Fruit fly (Drosophila melanogaster) whole organism, embryonic: ENCODE data around the gene TTLL4B.

Experiments used
- BEAF-32 ChIP-seq: fragments of 200-800 bp; sonication (Bioruptor generic); optimal IDR thresholded peaks from 3 replicates; lab custom pipeline; 2017; ENCODE audit warnings: missing biosample characterization, missing genetic modification characterization, mild to moderate bottlenecking, moderate library complexity, missing genetic modification reagents
- CG10321 ChIP-seq: fragments of 200-800 bp; sonication (Bioruptor generic); IDR thresholded peaks from 2 replicates; pipeline ENCODE4 v1.3.6; 2022; ENCODE audit warnings: missing biosample characterization, missing genetic modification characterization
- CG10543 ChIP-seq: fragments of 200-800 bp; sonication (Bioruptor generic); optimal IDR thresholded peaks from 3 replicates; lab custom pipeline; 2017; ENCODE audit warnings: missing biosample characterization, mild to moderate bottlenecking, missing genetic modification characterization, moderate library complexity
- CG12219 ChIP-seq: fragments of 200-800 bp; sonication (Bioruptor generic); optimal IDR thresholded peaks from 3 replicates; lab custom pipeline; 2018; ENCODE audit warnings: missing biosample characterization, mild to moderate bottlenecking, missing genetic modification characterization
- CG15073 ChIP-seq: fragments of 200-800 bp; sonication (Bioruptor generic); optimal IDR thresholded peaks from 2 replicates; lab custom pipeline; 2016; ENCODE audit warnings: missing biosample characterization, missing genetic modification characterization
- CG15269 ChIP-seq: fragments of 200-800 bp; sonication (Bioruptor generic); optimal IDR thresholded peaks from 2 replicates; lab custom pipeline; 2018; ENCODE audit warnings: missing biosample characterization, mild to moderate bottlenecking, missing genetic modification characterization, moderate library complexity
- CG1602 ChIP-seq: fragments of 200-800 bp; sonication (Bioruptor generic); optimal IDR thresholded peaks from 3 replicates; lab custom pipeline; 2016; ENCODE audit warnings: missing biosample characterization, missing genetic modification characterization
- CG16863 ChIP-seq: fragments of 200-800 bp; sonication (Bioruptor generic); optimal IDR thresholded peaks from 3 replicates; lab custom pipeline; 2016; ENCODE audit warnings: missing biosample characterization, missing genetic modification characterization
- CG17328 ChIP-seq: fragments of 200-800 bp; sonication (Bioruptor generic); IDR thresholded peaks from 2 replicates; pipeline ENCODE4 v1.3.6; 2022; ENCODE audit warnings: missing biosample characterization, missing genetic modification characterization
- CG2120 ChIP-seq: fragments of 200-800 bp; sonication (Bioruptor generic); optimal IDR thresholded peaks from 3 replicates; lab custom pipeline; 2016; ENCODE audit warnings: missing biosample characterization, missing genetic modification characterization
- CG2199 ChIP-seq: fragments of 200-800 bp; sonication (Bioruptor generic); IDR thresholded peaks from 3 replicates; pipeline ENCODE4 v1.3.6; 2022; ENCODE audit warnings: missing biosample characterization, missing genetic modification characterization
- CG2202 ChIP-seq: fragments of 200-800 bp; sonication (Bioruptor generic); optimal IDR thresholded peaks from 2 replicates; lab custom pipeline; 2018; ENCODE audit warnings: missing biosample characterization, mild to moderate bottlenecking, missing genetic modification characterization
- CG2678 ChIP-seq: fragments of 200-800 bp; sonication (Bioruptor generic); optimal IDR thresholded peaks from 3 replicates; lab custom pipeline; 2019; ENCODE audit warnings: missing biosample characterization, mild to moderate bottlenecking, missing genetic modification characterization, moderate library complexity
- CG2712 ChIP-seq: fragments of 200-800 bp; optimal IDR thresholded peaks from 3 replicates; lab custom pipeline; 2019; ENCODE audit warnings: missing biosample characterization, mild to moderate bottlenecking, missing genetic modification characterization, moderate library complexity
- CG30403 ChIP-seq: fragments of 200-800 bp; sonication (Bioruptor generic); optimal IDR thresholded peaks from 3 replicates; lab custom pipeline; 2016; ENCODE audit warnings: missing biosample characterization, missing genetic modification characterization
- CG33557 ChIP-seq: fragments of 200-800 bp; sonication (Bioruptor generic); optimal IDR thresholded peaks from 2 replicates; lab custom pipeline; 2019; ENCODE audit warnings: missing biosample characterization, mild to moderate bottlenecking, missing genetic modification characterization, moderate library complexity
- CG3838 ChIP-seq: fragments of 200-800 bp; sonication (Bioruptor generic); optimal IDR thresholded peaks from 3 replicates; lab custom pipeline; 2016; ENCODE audit warnings: missing biosample characterization, missing genetic modification characterization
- CG4424 ChIP-seq: fragments of 200-800 bp; sonication (Bioruptor generic); optimal IDR thresholded peaks from 3 replicates; lab custom pipeline; 2016; ENCODE audit warnings: missing biosample characterization, missing genetic modification characterization
- CG4707 ChIP-seq: fragments of 200-800 bp; sonication (Bioruptor generic); optimal IDR thresholded peaks from 2 replicates; lab custom pipeline; 2018; ENCODE audit warnings: missing biosample characterization, mild to moderate bottlenecking, missing genetic modification characterization, moderate library complexity
- CG7556 ChIP-seq: fragments of 200-800 bp; sonication (Bioruptor generic); optimal IDR thresholded peaks from 2 replicates; lab custom pipeline; 2017; ENCODE audit warnings: missing biosample characterization, mild to moderate bottlenecking, missing genetic modification characterization
- CG8089 ChIP-seq: fragments of 200-800 bp; sonication (Bioruptor generic); optimal IDR thresholded peaks from 3 replicates; lab custom pipeline; 2016; ENCODE audit warnings: missing biosample characterization, missing genetic modification characterization
- CG9817 ChIP-seq: fragments of 200-800 bp; sonication (Bioruptor generic); optimal IDR thresholded peaks from 2 replicates; lab custom pipeline; 2018; ENCODE audit warnings: missing biosample characterization, mild to moderate bottlenecking, missing genetic modification characterization, moderate library complexity
- Dad ChIP-seq: fragments of 200-800 bp; sonication (Bioruptor generic); optimal IDR thresholded peaks from 3 replicates; lab custom pipeline; 2016; ENCODE audit warnings: missing biosample characterization, missing genetic modification characterization
- Dfd ChIP-seq, 2 experiments: fragments of >200 bp; optimal IDR thresholded peaks; 2 replicates each; lab custom pipeline; 2017; ENCODE audit warnings: missing biosample characterization in 2 of 2, missing genetic modification characterization in 2 of 2
- Ets65A ChIP-seq: fragments of 200-800 bp; sonication (Bioruptor generic); peaks from one replicate; lab custom pipeline; 2016; ENCODE audit warnings: missing biosample characterization, missing genetic modification characterization
- Hr39 ChIP-seq: fragments of >200 bp; optimal IDR thresholded peaks from 2 replicates; lab custom pipeline; 2017
- Mad ChIP-seq: fragments of 200-800 bp; sonication (Bioruptor generic); optimal IDR thresholded peaks from 2 replicates; lab custom pipeline; 2016; ENCODE audit warnings: missing biosample characterization, missing genetic modification characterization
- NK7.1 ChIP-seq: fragments of 200-800 bp; sonication (Bioruptor generic); optimal IDR thresholded peaks from 3 replicates; lab custom pipeline; 2016; ENCODE audit warnings: missing biosample characterization, missing genetic modification characterization
- Nf-YA ChIP-seq: fragments of 200-800 bp; sonication (Bioruptor generic); IDR thresholded peaks from 2 replicates; pipeline ENCODE4 v1.3.6; 2022; ENCODE audit warnings: missing biosample characterization, missing genetic modification characterization
- Nf-YC ChIP-seq: fragments of 200-800 bp; optimal IDR thresholded peaks from 3 replicates; lab custom pipeline; 2019; ENCODE audit warnings: missing biosample characterization, mild to moderate bottlenecking, missing genetic modification characterization, moderate library complexity
- Opbp ChIP-seq: fragments of 200-800 bp; sonication (Bioruptor generic); IDR thresholded peaks from 3 replicates; pipeline ENCODE4 v1.3.6; 2022; ENCODE audit warnings: missing biosample characterization, missing genetic modification characterization; ENCODE audit not compliant: partially characterized antibody
- Pdp1 ChIP-seq, 2 experiments: fragments of 200-800 bp; sonication (Bioruptor generic); optimal IDR thresholded peaks; 3 replicates each; lab custom pipeline; 2016; ENCODE audit warnings: missing biosample characterization in 2 of 2, missing genetic modification characterization in 2 of 2, mild to moderate bottlenecking in 1 of 2, moderate library complexity in 1 of 2
- Sox102F ChIP-seq: fragments of 200-800 bp; sonication (Bioruptor generic); optimal IDR thresholded peaks from 2 replicates; lab custom pipeline; 2018; ENCODE audit warnings: missing biosample characterization, mild to moderate bottlenecking, missing genetic modification characterization, moderate library complexity
- Spps ChIP-seq: fragments of 200-800 bp; sonication (Bioruptor generic); optimal IDR thresholded peaks from 2 replicates; lab custom pipeline; 2018; ENCODE audit warnings: missing biosample characterization, mild to moderate bottlenecking, missing genetic modification characterization
- bowl ChIP-seq: fragments of 200-800 bp; sonication (Bioruptor generic); IDR thresholded peaks from 2 replicates; pipeline ENCODE4 v1.3.6; 2022; ENCODE audit warnings: missing biosample characterization, missing genetic modification characterization
- chm ChIP-seq: fragments of 200-800 bp; sonication (Bioruptor generic); IDR thresholded peaks from 2 replicates; pipeline ENCODE4 v1.3.6; 2022; ENCODE audit warnings: missing biosample characterization, missing genetic modification characterization
- dati ChIP-seq: fragments of 200-800 bp; sonication (Bioruptor generic); IDR thresholded peaks from 2 replicates; pipeline ENCODE4 v1.3.6; 2022; ENCODE audit warnings: missing biosample characterization, missing genetic modification characterization
- disco-r ChIP-seq: fragments of 200-800 bp; sonication (Bioruptor generic); optimal IDR thresholded peaks from 2 replicates; lab custom pipeline; 2016; ENCODE audit warnings: missing biosample characterization, missing genetic modification characterization
- dpn ChIP-seq, 2 experiments: fragments of 200-800 bp; sonication (Bioruptor generic); optimal IDR thresholded peaks; 3 replicates each; lab custom pipeline; 2016; ENCODE audit warnings: missing biosample characterization in 2 of 2, missing genetic modification characterization in 2 of 2
- fu2 ChIP-seq: fragments of 200-800 bp; sonication (Bioruptor generic); optimal IDR thresholded peaks from 2 replicates; lab custom pipeline; 2016; ENCODE audit warnings: missing biosample characterization, missing genetic modification characterization
- hkb ChIP-seq, 2 experiments: fragments of 200-800 bp in 1 of 2; fragments of >200 bp in 1 of 2; sonication (Bioruptor generic) in 1 of 2; IDR thresholded peaks in 1 of 2; optimal IDR thresholded peaks in 1 of 2; 2 replicates each; pipeline versions ENCODE4 v1.3.6 to Lab custom; 2017 to 2022; ENCODE audit warnings: missing biosample characterization in 1 of 2, missing genetic modification characterization in 1 of 2
- hth ChIP-seq: fragments of >200 bp; optimal IDR thresholded peaks from 2 replicates; lab custom pipeline; 2017; ENCODE audit warnings: inconsistent platforms
- lov ChIP-seq, 2 experiments: fragments of 200-800 bp in 1 of 2; fragments of >200 bp in 1 of 2; sonication (Bioruptor generic) in 1 of 2; IDR thresholded peaks in 1 of 2; optimal IDR thresholded peaks in 1 of 2; 2 replicates in 1 of 2; 3 replicates in 1 of 2; pipeline versions ENCODE4 v1.3.6 to Lab custom; 2017 to 2022; ENCODE audit warnings: missing biosample characterization in 1 of 2, missing genetic modification characterization in 1 of 2
- nmo ChIP-seq: fragments of 200-800 bp; sonication (Bioruptor generic); optimal IDR thresholded peaks from 2 replicates; lab custom pipeline; 2018; ENCODE audit warnings: missing biosample characterization, mild to moderate bottlenecking, missing genetic modification characterization, moderate library complexity
- onecut ChIP-seq: fragments of 200-800 bp; sonication (Bioruptor generic); IDR thresholded peaks from 2 replicates; pipeline ENCODE4 v1.3.6; 2022; ENCODE audit warnings: missing biosample characterization, missing genetic modification characterization
- peb ChIP-seq: fragments of 200-800 bp; sonication (Bioruptor generic); IDR thresholded peaks from 2 replicates; pipeline ENCODE4 v1.3.6; 2022; ENCODE audit warnings: missing biosample characterization, missing genetic modification characterization
- stwl ChIP-seq: fragments of 200-800 bp; sonication (Bioruptor generic); optimal IDR thresholded peaks from 3 replicates; lab custom pipeline; 2018; ENCODE audit warnings: missing biosample characterization, mild to moderate bottlenecking, missing genetic modification characterization, moderate library complexity
- sug ChIP-seq: fragments of 200-800 bp; optimal IDR thresholded peaks from 2 replicates; lab custom pipeline; 2019; ENCODE audit warnings: missing biosample characterization, mild to moderate bottlenecking, missing genetic modification characterization, moderate library complexity
- ttk ChIP-seq: fragments of 200-800 bp; sonication (Bioruptor generic); IDR thresholded peaks from 2 replicates; pipeline ENCODE4 v2.1.2; 2022; ENCODE audit warnings: missing biosample characterization, missing genetic modification characterization

TTLL4B gene

DNA sequence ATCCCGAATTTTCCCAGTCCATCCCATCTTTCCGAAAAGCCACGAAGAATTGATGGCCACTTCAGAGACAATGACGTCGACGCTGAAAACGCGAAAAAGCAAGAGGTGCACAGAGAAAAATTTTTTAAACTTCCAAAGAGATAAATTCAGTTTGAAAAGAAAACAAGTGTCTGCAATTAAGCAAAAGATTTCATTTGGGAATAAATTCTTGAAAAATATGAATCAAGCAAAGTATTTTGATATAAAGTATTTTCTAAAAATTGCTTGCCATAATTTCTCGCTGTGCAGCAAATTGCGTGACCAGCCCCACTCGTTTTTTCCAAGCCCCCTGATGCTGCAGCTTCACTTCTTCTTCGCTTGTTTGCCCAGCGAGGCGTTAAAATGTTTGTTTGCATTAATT, 19.7 kb downstream of the TTLL4B start (continued):
- TF ChIP-seq hkb (optimal IDR thresholded peaks at IDR 0.05; lab: Kevin White, UChicago) = no peak
- peak; percentile 66 for TF ChIP-seq hkb (GFP tag; IDR thresholded peaks at IDR 0.05; lab: Robert Waterston, UW)
- TF ChIP-seq sug (tag; lab: Kevin White, UChicago) = no peak
- peak; percentile 16 for TF ChIP-seq CG9817 (tag; lab: Kevin White, UChicago)
- TF ChIP-seq Sox102F (GFP tag; lab: Kevin White, UChicago) = peak; percentile 66
- TF ChIP-seq peb (GFP tag; lab: Robert Waterston, UW) = no peak
- TF ChIP-seq CG2120 (GFP tag; lab: Kevin White, UChicago) = peak; percentile 53
- no peak for TF ChIP-seq Opbp (GFP tag; lab: Robert Waterston, UW)
- TF ChIP-seq CG10543 = no peak
- no peak for TF ChIP-seq Pdp1 (GFP tag; optimal IDR thresholded peaks at IDR 0.05; lab: Kevin White, UChicago)
- no peak for TF ChIP-seq CG12219
- no peak for TF ChIP-seq disco-r (GFP tag; lab: Kevin White, UChicago)
- no peak for TF ChIP-seq Dad
- TF ChIP-seq CG15269 = peak; percentile 38
- peak; percentile 49 for TF ChIP-seq CG2678 (tag; lab: Kevin White, UChicago)
- no peak for TF ChIP-seq CG16863 (GFP tag; lab: Kevin White, UChicago)
- no peak for TF ChIP-seq CG3838 (GFP tag; lab: Kevin White, UChicago)
- no peak for TF ChIP-seq NK7.1 (GFP tag; lab: Kevin White, UChicago)
- peak; percentile 18 for TF ChIP-seq nmo (GFP tag; lab: Kevin White, UChicago)
- no peak for TF ChIP-seq Nf-YC
- TF ChIP-seq ttk (GFP tag; lab: Robert Waterston, UW) = 0 out of 2 replicates have a peak, but pooled peaks have one; percentile 37

DNA sequence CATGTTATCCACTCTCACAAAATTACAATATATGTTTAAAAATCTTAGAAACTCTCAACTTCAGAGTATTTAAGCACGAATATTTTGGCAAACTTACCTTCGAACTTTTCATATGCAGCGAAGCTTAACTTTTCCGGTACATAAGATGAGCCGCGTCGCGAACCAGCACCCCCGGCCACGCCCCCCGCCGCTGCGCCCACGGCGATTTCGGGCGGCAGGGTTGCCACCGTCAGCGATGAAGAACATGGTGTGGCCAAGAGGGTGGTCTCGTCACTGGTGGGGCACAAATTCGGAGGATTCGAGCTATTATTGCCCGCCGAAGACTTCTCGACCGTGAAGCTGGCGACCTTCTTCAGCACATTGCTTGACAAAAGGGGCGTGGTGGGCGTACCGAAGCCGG, 21.5 kb downstream of the TTLL4B start:
- TF ChIP-seq CG10321 (no peak), Hr39 (lab: Kevin White, UChicago) (peak; percentile 60), Ets65A (GFP tag; lab: Kevin White, UChicago) (peak; percentile 24)

DNA sequence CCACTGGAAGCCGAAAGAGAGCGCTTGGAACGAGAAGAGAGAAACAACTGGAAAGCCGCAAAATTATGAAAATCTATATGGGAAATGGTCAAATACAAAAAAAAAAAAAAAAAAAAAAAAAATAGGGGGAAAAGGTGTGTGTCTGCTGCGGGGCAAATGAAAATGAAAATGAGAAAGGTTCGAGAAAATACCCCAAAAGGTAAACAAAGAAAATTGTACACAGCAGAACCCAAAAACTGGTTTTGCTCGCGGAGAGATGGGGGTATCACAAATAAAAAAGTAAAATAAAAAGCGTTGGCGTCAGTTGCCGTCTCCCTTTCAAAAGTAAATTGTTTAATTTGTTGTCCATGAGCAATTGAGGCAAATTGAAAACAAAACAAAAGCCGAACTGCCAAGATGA, 25.7 kb downstream of the TTLL4B start:
- TF ChIP-seq dpn (GFP tag; optimal IDR thresholded peaks at IDR 0.05; lab: Kevin White, UChicago) (no peak), Spps (peak; percentile 26), BEAF-32 (GFP tag; lab: Kevin White, UChicago) (no peak), hth (lab: Kevin White, UChicago) (no peak), Nf-YA (GFP tag; lab: Robert Waterston, UW) (no peak), Mad (GFP tag; lab: Kevin White, UChicago) (no peak), CG2199 (GFP tag; lab: Robert Waterston, UW) (no peak), stwl (tag; lab: Kevin White, UChicago) (peak; percentile 2), hkb (optimal IDR thresholded peaks at IDR 0.05; lab: Kevin White, UChicago) (no peak), hkb (GFP tag; IDR thresholded peaks at IDR 0.05; lab: Robert Waterston, UW) (no peak), CG17328 (GFP tag; lab: Robert Waterston, UW) (no peak), onecut (GFP tag; lab: Robert Waterston, UW) (peak; percentile 8; the same call in 1 of the 2 replicates), CG1602 (GFP tag; lab: Kevin White, UChicago) (no peak), CG30403 (no peak), CG4707 (GFP tag; lab: Kevin White, UChicago) (no peak), chm (peak; percentile 65; the same call in 1 of the 2 replicates), fu2 (GFP tag; lab: Kevin White, UChicago) (no peak), Dfd (GFP tag; optimal IDR thresholded peaks at IDR 0.05; lab: Kevin White, UChicago) (no peak), CG33557 (GFP tag; lab: Kevin White, UChicago) (peak; percentile 54), bowl (GFP tag; lab: Robert Waterston, UW) (no peak), CG2712 (no peak), CG4424 (peak; percentile 9), CG7556 (GFP tag; lab: Kevin White, UChicago) (no peak), CG15073 (GFP tag; lab: Kevin White, UChicago) (no peak), CG2202 (tag; lab: Kevin White, UChicago) (peak; percentile 12), CG8089 (GFP tag; lab: Kevin White, UChicago) (no peak), lov (optimal IDR thresholded peaks at IDR 0.05; lab: Kevin White, UChicago) (no peak), lov (GFP tag; IDR thresholded peaks at IDR 0.05; lab: Robert Waterston, UW) (no peak), NK7.1 (GFP tag; lab: Kevin White, UChicago) (no peak), dati (GFP tag; lab: Robert Waterston, UW) (no peak)
